Fruit fly (Drosophila melanogaster): ENCODE data around the gene CG9667.

DNA sequence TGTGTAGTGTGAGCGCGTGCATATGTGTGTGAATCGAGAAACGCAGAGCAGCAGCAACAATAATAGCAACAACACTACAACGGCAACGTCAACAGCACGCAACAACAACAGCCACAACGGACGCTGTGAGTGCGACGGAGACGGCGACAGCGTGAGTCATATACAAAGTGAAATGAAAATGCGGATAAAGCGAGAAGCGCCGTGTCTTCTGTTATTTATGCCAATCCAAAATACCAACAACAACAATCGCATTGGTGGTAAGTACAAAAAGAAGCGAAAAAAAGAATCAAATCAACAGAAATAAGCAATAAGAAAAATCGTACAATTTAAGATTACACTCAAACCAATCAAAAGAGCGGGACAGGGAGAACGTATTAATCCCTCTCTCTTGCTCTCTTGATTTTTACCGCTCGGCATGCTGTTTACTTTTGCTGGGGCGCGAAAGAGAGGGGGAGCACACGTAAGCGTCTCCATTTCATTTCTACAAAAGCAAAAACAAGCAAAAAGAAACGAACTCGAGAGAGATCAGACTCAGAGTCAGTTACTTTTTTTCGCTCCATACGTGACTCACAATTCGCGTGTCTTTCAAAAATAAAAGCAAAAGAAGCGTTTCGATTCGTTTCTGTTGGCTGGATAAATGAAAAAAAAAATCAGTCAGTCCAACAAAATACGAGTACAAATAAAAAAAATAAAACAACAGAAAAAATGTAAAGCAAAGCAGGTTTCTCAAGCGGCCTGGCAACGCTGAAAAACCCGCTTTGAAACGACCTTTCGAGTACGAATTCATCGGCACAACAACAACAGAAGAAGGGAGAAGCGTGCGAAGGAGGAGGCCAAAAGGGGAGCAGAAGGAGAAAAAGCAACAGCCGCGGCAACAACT is 20.1 kb downstream of the CG9667 start:
- TF ChIP-seq CG8478 (optimal IDR thresholded peaks at IDR 0.05) = no peak
- TF ChIP-seq CTCF (optimal IDR thresholded peaks at IDR 0.05) = no peak
